Worm (Caenorhabditis elegans): ENCODE data around the gene T03F7.6.

Gene T03F7.6

ce11 chrV:11314025-11314880 is 19.8 kb downstream of the T03F7.6 start (continued):
- peak; percentile 98 for TF ChIP-seq dmd-4 (tag; optimal IDR thresholded peaks at IDR 0.05; ENCODE audit: borderline replicate concordance)
- TF ChIP-seq ref-2 (tag; optimal IDR thresholded peaks at IDR 0.05), result peak; percentile 97
- peak; percentile 99 for TF ChIP-seq ceh-34 (tag; optimal IDR thresholded peaks at IDR 0.05)
- peak; percentile 99 for TF ChIP-seq F13H6.1 (tag; optimal IDR thresholded peaks at IDR 0.05)
- peak; percentile 98 for TF ChIP-seq ceh-9 (tag; optimal IDR thresholded peaks at IDR 0.05)
- peak; percentile 97 for TF ChIP-seq madf-2 (tag; optimal IDR thresholded peaks at IDR 0.05)
- TF ChIP-seq nhr-232 (tag; optimal IDR thresholded peaks at IDR 0.05), result peak; percentile 99
- peak; percentile 77 for TF ChIP-seq tbx-7 (tag; optimal IDR thresholded peaks at IDR 0.05)
- TF ChIP-seq ttx-3 (tag; optimal IDR thresholded peaks at IDR 0.05), result peak; percentile 99
- TF ChIP-seq hlh-13 (GFP tag; optimal IDR thresholded peaks at IDR 0.05), result peak; percentile 99
- TF ChIP-seq ceh-22 (tag; optimal IDR thresholded peaks at IDR 0.05), result peak; percentile 97
- TF ChIP-seq ceh-24 (tag; optimal IDR thresholded peaks at IDR 0.05), result peak; percentile 97
- peak; percentile 90 for TF ChIP-seq zip-5 (tag; optimal IDR thresholded peaks at IDR 0.05)
- peak; percentile 100 for TF ChIP-seq ceh-6 (GFP tag; optimal IDR thresholded peaks at IDR 0.05)
- peak; percentile 97 for TF ChIP-seq ztf-16 (tag; optimal IDR thresholded peaks at IDR 0.05)
- peak; percentile 86 for TF ChIP-seq unc-42 (tag; optimal IDR thresholded peaks at IDR 0.05)
- peak; percentile 99 for TF ChIP-seq gmeb-2 (tag; optimal IDR thresholded peaks at IDR 0.05)
- peak; percentile 98 for TF ChIP-seq hlh-30 (tag; optimal IDR thresholded peaks at IDR 0.05; ENCODE audit: insufficient read depth)
- TF ChIP-seq mec-3 (tag; optimal IDR thresholded peaks at IDR 0.05; ENCODE audit: borderline replicate concordance), result peak; percentile 88
- TF ChIP-seq odd-2 (tag; optimal IDR thresholded peaks at IDR 0.05), result peak; percentile 91
- peak; percentile 97 for TF ChIP-seq C38D4.7 (GFP tag; optimal IDR thresholded peaks at IDR 0.05)
- no peak for TF ChIP-seq pha-4 (tag; optimal IDR thresholded peaks at IDR 0.05)
- peak; percentile 98 for TF ChIP-seq rnt-1 (tag; optimal IDR thresholded peaks at IDR 0.05)
- TF ChIP-seq tbx-2 (tag; optimal IDR thresholded peaks at IDR 0.05), result peak; percentile 99
- TF ChIP-seq pat-9 (tag; optimal IDR thresholded peaks at IDR 0.05), result peak; percentile 100
- peak; percentile 98 for TF ChIP-seq ceh-48 (tag; optimal IDR thresholded peaks at IDR 0.05)
- TF ChIP-seq ama-1 (optimal IDR thresholded peaks at IDR 0.05), result no peak
- TF ChIP-seq C08G9.2 (tag; optimal IDR thresholded peaks at IDR 0.05), result peak; percentile 99
- peak; percentile 97 for TF ChIP-seq hlh-8 (tag; optimal IDR thresholded peaks at IDR 0.05)
- TF ChIP-seq ceh-14 (tag; optimal IDR thresholded peaks at IDR 0.05), result peak; percentile 99
- peak; percentile 98 for TF ChIP-seq K09A11.1 (tag; optimal IDR thresholded peaks at IDR 0.05; ENCODE audit: insufficient read depth)
- TF ChIP-seq fkh-10 (GFP tag; optimal IDR thresholded peaks at IDR 0.05), result peak; percentile 85

- TF ChIP-seq ets-4 (tag; optimal IDR thresholded peaks at IDR 0.05), result no peak
- no peak for TF ChIP-seq unc-55 (GFP tag; optimal IDR thresholded peaks at IDR 0.05)
- no peak for TF ChIP-seq sox-2 (GFP tag; IDR thresholded peaks at IDR 0.05)
- TF ChIP-seq che-1 (tag; optimal IDR thresholded peaks at IDR 0.05), result no peak
Measured at ce11 chrV:11316801-11317200, 22.3 kb downstream of the T03F7.6 start, which contains the start of gene cutl-18. Gene cutl-18, minus strand, starts transcription at chrV:11316901.

- TF ChIP-seq C38D4.7 (GFP tag; optimal IDR thresholded peaks at IDR 0.05), result no peak
Measured at ce11 chrV:11320860-11321259, 26.4 kb downstream of the T03F7.6 start.

- TF ChIP-seq nhr-232 (tag; optimal IDR thresholded peaks at IDR 0.05) (no peak), ttx-3 (tag; optimal IDR thresholded peaks at IDR 0.05) (no peak), sox-4 (tag; optimal IDR thresholded peaks at IDR 0.05) (no peak), pros-1 (tag; optimal IDR thresholded peaks at IDR 0.05) (no peak), hlh-6 (tag; optimal IDR thresholded peaks at IDR 0.05) (no peak), elt-2 (tag; optimal IDR thresholded peaks at IDR 0.05) (no peak)
Measured at ce11 chrV:11321719-11322118, 27.2 kb downstream of the T03F7.6 start, which contains the start of gene F47G9.4. Gene F47G9.4, minus strand, starts transcription at chrV:11321816.

Data from whole organism, late embryonic.